Fruit fly (Drosophila melanogaster) S2 (cell line): ENCODE data around the gene MsrA.

ENCODE experiments used
- CG8478 ChIP-seq: fragments of >200 bp; optimal IDR thresholded peaks from 2 replicates; lab custom pipeline; 2018
- CTCF ChIP-seq, 2 experiments: fragments of >200 bp; optimal IDR thresholded peaks; 2 replicates each; lab custom pipeline; 2018

- TF ChIP-seq CTCF (optimal IDR thresholded peaks at IDR 0.05; lab: Kevin White, UChicago), result no peak
- no peak for TF ChIP-seq CG8478 (lab: Kevin White, UChicago)
These were observed 8.6 kb downstream of the MsrA start, which contains the start of gene mex1 for dm6 chr3L:15519492-15519891.
